Fruit fly (Drosophila melanogaster): ENCODE results near the gene Pos.

- TF ChIP-seq tj (GFP tag; optimal IDR thresholded peaks at IDR 0.05) (no peak), Clk (GFP tag; optimal IDR thresholded peaks at IDR 0.05) (no peak), bab1 (GFP tag; optimal IDR thresholded peaks at IDR 0.05) (no peak), CG14711 (tag; optimal IDR thresholded peaks at IDR 0.05) (no peak), cnc (optimal IDR thresholded peaks at IDR 0.05) (no peak), CG1620 (GFP tag; optimal IDR thresholded peaks at IDR 0.05) (no peak)
Observed at dm6 chr3R:32046658-32047057, 8.5 kb downstream of the Pos start.
